Worm (Caenorhabditis elegans) whole organism, L2 larva: ENCODE results near the gene brc-2.

Experiments
- dmd-4 ChIP-seq: sonication (generic microtip); optimal IDR thresholded peaks from 2 replicates; lab custom pipeline; 2017; ENCODE audit warnings: missing biosample characterization, missing genetic modification characterization
- lin-11 ChIP-seq: fragments of 150-350 bp; sonication (generic microtip); optimal IDR thresholded peaks from 2 replicates; lab custom pipeline; 2014; ENCODE audit warnings: missing biosample characterization, missing genetic modification characterization, inconsistent platforms, mixed read lengths
- mdl-1 ChIP-seq, 2 experiments: fragments of 150-350 bp in 1 of 2; sonication (generic microtip) in 1 of 2; optimal IDR thresholded peaks; 2 replicates each; lab custom pipeline; 2017; ENCODE audit warnings: missing biosample characterization in 2 of 2, missing genetic modification characterization in 2 of 2
- nhr-23 ChIP-seq: fragments of 150-350 bp; optimal IDR thresholded peaks from 2 replicates; lab custom pipeline; 2014; ENCODE audit warnings: missing biosample characterization, missing genetic modification reagents, missing genetic modification characterization

DNA sequence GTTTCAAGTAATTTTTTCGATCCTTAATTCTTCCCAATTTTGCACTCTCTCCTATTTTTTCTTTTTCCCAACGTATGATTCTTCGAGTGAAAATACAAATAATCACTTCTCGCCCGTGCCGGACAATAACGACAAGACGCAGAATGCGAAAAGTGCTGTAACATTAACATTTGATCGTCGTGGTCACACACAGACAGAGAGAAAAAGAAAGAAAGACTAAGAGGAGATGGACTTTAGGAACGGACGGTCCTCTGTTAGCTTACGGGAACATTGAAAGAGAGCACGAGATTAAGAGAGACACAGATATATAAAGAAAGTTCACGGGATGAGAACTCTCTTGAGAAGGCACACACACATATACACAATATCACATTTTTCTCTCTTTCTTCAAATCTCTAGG is 45.0 kb upstream of the brc-2 start:
- TF ChIP-seq mdl-1 (tag; optimal IDR thresholded peaks at IDR 0.05; lab: Kevin White, UChicago) (no peak), lin-11 (tag; lab: Kevin White, UChicago) (no peak), dmd-4 (no peak), nhr-23 (no peak)
